Worm (Caenorhabditis elegans): ENCODE measurements around the gene Y27F2A.11.
"Not testable (repeated sequence)": the region's sequence is repeated elsewhere in the genome, so short reads cannot be mapped to it uniquely, and the experiment has no call there.

Y27F2A.11 gene

ce11 chrII:3201242-3201641 lies 12.1 kb downstream of the Y27F2A.11 start, which contains the start of gene sri-48:
TSS of gene sri-48 (minus strand) at chrII:3201342.
- TF ChIP-seq nhr-11, sox-4, blmp-1 (tag; optimal IDR thresholded peaks at IDR 0.05): not testable (repeated sequence)

DNA sequence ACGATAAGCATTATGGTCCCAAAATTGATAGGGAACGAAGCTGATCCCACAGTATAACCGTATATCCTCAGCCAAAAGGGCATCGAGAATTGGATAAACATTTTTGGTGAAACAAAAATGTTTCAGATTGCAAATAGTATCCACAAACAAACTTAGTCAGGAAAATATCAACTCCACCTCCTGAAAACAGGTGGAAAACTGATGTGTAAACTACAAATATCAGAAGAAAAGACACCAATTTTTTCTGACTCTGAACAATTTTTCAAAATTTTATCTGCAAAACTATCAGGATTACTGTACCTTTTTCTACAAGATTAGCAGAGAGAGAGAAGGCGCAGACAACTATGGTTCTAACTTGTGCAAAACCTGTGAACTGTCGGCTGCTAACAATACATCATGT lies 13.4 kb downstream of the Y27F2A.11 start, which contains the start of gene sri-53:
Gene sri-53 (minus strand): TSS at position 101 of the 400 bp plus-strand sequence.
- TF ChIP-seq lsy-2 (tag; optimal IDR thresholded peaks at IDR 0.05), result no peak
- TF ChIP-seq swsn-7 (tag; optimal IDR thresholded peaks at IDR 0.05), result no peak
- TF ChIP-seq ceh-8 (GFP tag; optimal IDR thresholded peaks at IDR 0.05), result no peak
- no peak for TF ChIP-seq efl-3 (GFP tag; optimal IDR thresholded peaks at IDR 0.05)
- no peak for TF ChIP-seq irx-1 (tag; optimal IDR thresholded peaks at IDR 0.05)
- no peak for TF ChIP-seq pqm-1 (tag; optimal IDR thresholded peaks at IDR 0.05)
- TF ChIP-seq lin-13 (GFP tag; optimal IDR thresholded peaks at IDR 0.05), result no peak
- no peak for TF ChIP-seq nhr-84 (tag; optimal IDR thresholded peaks at IDR 0.05)
- TF ChIP-seq nhr-71 (tag; optimal IDR thresholded peaks at IDR 0.05), result no peak
- no peak for TF ChIP-seq aly-2 (tag; optimal IDR thresholded peaks at IDR 0.05)
- TF ChIP-seq ceh-63 (GFP tag; optimal IDR thresholded peaks at IDR 0.05), result no peak
- no peak for TF ChIP-seq snpc-4 (tag; optimal IDR thresholded peaks at IDR 0.05)
- TF ChIP-seq mab-9 (GFP tag; IDR thresholded peaks at IDR 0.05), result no peak
- TF ChIP-seq elt-2 (tag; optimal IDR thresholded peaks at IDR 0.05), result no peak
- TF ChIP-seq lin-35 (GFP tag; optimal IDR thresholded peaks at IDR 0.05), result no peak
- TF ChIP-seq hlh-4 (tag; optimal IDR thresholded peaks at IDR 0.05), result no peak
- TF ChIP-seq nhr-85 (tag), result no peak

DNA sequence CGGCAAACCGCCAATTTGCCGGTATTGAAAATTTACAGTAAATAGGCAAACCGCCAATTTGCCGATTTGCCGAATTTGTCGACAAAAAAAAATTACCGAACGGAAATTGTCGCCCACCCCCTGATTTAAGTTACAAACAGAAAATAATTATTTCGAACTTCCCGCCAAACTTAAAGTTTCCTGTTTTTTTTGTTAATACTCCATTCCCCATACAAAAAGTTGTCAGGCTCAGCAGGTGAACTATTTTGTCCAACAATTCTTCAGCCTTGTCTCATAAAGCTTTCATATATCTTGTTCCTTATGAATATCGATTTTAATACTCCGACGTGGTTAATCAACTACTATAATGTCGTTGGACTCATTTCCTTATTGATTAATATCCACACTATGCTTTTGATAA lies 14.3 kb downstream of the Y27F2A.11 start, which contains the start of gene sri-50:
Gene sri-50 (plus strand): TSS at position 301 of the 400 bp plus-strand sequence.
- TF ChIP-seq sptf-1 (tag; optimal IDR thresholded peaks at IDR 0.05) (no peak), isw-1 (GFP tag; IDR thresholded peaks at IDR 0.05) (no peak), lin-15B (tag; optimal IDR thresholded peaks at IDR 0.05) (no peak), hlh-17 (GFP tag; optimal IDR thresholded peaks at IDR 0.05; ENCODE audit: borderline replicate concordance) (no peak)

DNA sequence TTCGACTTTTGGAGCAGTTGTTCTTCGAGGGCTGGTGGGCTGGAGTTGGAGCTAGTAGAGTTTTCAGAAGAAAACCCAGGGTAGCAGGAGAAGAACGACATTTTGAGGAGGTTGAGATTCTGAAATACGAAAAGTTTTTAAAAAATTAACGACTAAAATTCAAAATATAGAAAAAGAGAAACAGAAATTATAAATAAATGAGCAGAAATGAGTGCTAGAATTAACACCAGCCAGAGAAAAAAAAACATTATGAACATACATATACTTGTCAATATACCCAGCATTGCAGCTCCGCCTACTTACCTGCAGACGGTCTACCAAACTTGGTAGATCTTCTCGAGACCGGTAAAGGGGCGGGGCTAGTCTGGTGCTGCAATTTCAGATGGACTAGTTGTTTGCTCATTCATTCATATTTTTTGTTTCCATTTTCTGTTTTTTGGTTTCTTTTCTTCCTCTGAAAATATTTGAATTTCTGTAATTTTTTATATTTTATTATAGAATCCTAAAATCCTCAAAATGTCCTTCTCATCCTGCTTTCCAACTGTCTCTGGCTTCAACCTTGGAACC lies 17.4 kb downstream of the Y27F2A.11 start, which contains the start of the genes ZC239.20 and ZC239.21:
Gene ZC239.20 (minus strand): TSS at position 101 of the 567 bp plus-strand sequence.
Gene ZC239.21 (plus strand): TSS at position 517 of the 567 bp plus-strand sequence.
- TF ChIP-seq irx-1 (tag; optimal IDR thresholded peaks at IDR 0.05) (no peak), fkh-10 (GFP tag; optimal IDR thresholded peaks at IDR 0.05) (no peak), aly-2 (tag; optimal IDR thresholded peaks at IDR 0.05) (no peak), egl-27 (tag; optimal IDR thresholded peaks at IDR 0.05) (no peak), sptf-1 (tag; optimal IDR thresholded peaks at IDR 0.05) (no peak), tbx-2 (tag; optimal IDR thresholded peaks at IDR 0.05) (no peak), pax-3 (tag; optimal IDR thresholded peaks at IDR 0.05) (no peak), zag-1 (tag; optimal IDR thresholded peaks at IDR 0.05) (no peak), skn-1 (tag; optimal IDR thresholded peaks at IDR 0.05) (no peak), rnt-1 (tag; optimal IDR thresholded peaks at IDR 0.05) (no peak), C34B4.2 (tag; optimal IDR thresholded peaks at IDR 0.05) (no peak), nhr-71 (tag; optimal IDR thresholded peaks at IDR 0.05) (no peak), zip-4 (GFP tag; optimal IDR thresholded peaks at IDR 0.05) (no peak), hlh-4 (tag; optimal IDR thresholded peaks at IDR 0.05) (no peak), ceh-88 (GFP tag; IDR thresholded peaks at IDR 0.05) (no peak)

- TF ChIP-seq egl-27 (tag; optimal IDR thresholded peaks at IDR 0.05) (no peak), elt-2 (tag; optimal IDR thresholded peaks at IDR 0.05) (no peak), jun-1 (tag; optimal IDR thresholded peaks at IDR 0.05) (no peak), egl-13 (tag; optimal IDR thresholded peaks at IDR 0.05) (no peak), lin-39 (tag; optimal IDR thresholded peaks at IDR 0.05) (no peak), fkh-10 (GFP tag; optimal IDR thresholded peaks at IDR 0.05) (no peak), mdl-1 (tag; optimal IDR thresholded peaks at IDR 0.05) (no peak), blmp-1 (tag; optimal IDR thresholded peaks at IDR 0.05) (no peak), zip-4 (GFP tag; optimal IDR thresholded peaks at IDR 0.05) (no peak), sup-37 (GFP tag; optimal IDR thresholded peaks at IDR 0.05) (no peak), snpc-4 (tag; optimal IDR thresholded peaks at IDR 0.05) (no peak), irx-1 (tag; optimal IDR thresholded peaks at IDR 0.05) (no peak), unc-130 (tag; optimal IDR thresholded peaks at IDR 0.05) (no peak), nhr-85 (tag) (no peak)
Observed at ce11 chrII:3208679-3209078, 19.5 kb downstream of the Y27F2A.11 start, which contains the start of gene sdz-35. TSS of gene sdz-35 (minus strand) at chrII:3208779.

Data from whole organism, L1 larva.